Fruit fly (Drosophila melanogaster): ENCODE data around the gene schuy.
A peak's percentile ranks its signal among the peaks of the same experiment; 100 is the strongest.

dm6 chr3L:19988891-19989290 is 3.0 kb downstream of the schuy start, which contains the start of gene Csas:
- TF ChIP-seq CG5204 (GFP tag; optimal IDR thresholded peaks at IDR 0.05) = no peak
- no peak for TF ChIP-seq Clk (GFP tag; optimal IDR thresholded peaks at IDR 0.05)
- no peak for TF ChIP-seq toe (GFP tag; optimal IDR thresholded peaks at IDR 0.05)
- TF ChIP-seq CG14711 (tag; optimal IDR thresholded peaks at IDR 0.05) = no peak
- peak; percentile 24 for TF ChIP-seq CG7101 (tag; optimal IDR thresholded peaks at IDR 0.05)

Measured in whole organism, adult.